Worm (Caenorhabditis elegans): ENCODE data around the gene lin-29.

lin-29 gene

ce11 chrII:11958793-11959574 lies 23.8 kb upstream of the lin-29 start (continued):
- no peak for TF ChIP-seq F16B12.6 (tag; optimal IDR thresholded peaks at IDR 0.05)
- no peak for TF ChIP-seq tlp-1 (tag; optimal IDR thresholded peaks at IDR 0.05)
- TF ChIP-seq zip-4 (GFP tag; optimal IDR thresholded peaks at IDR 0.05), result no peak
- peak; percentile 57 for TF ChIP-seq tbx-2 (tag; optimal IDR thresholded peaks at IDR 0.05)
- no peak for TF ChIP-seq hlh-17 (GFP tag; optimal IDR thresholded peaks at IDR 0.05; ENCODE audit: borderline replicate concordance)
- no peak for TF ChIP-seq alr-1 (tag; optimal IDR thresholded peaks at IDR 0.05; ENCODE audit: borderline replicate concordance)
- TF ChIP-seq nhr-20 (tag; optimal IDR thresholded peaks at IDR 0.05), result peak; percentile 71
- no peak for TF ChIP-seq ceh-63 (GFP tag; optimal IDR thresholded peaks at IDR 0.05)
- TF ChIP-seq unc-130 (tag; optimal IDR thresholded peaks at IDR 0.05), result peak; percentile 66

- TF ChIP-seq ceh-90 (tag; optimal IDR thresholded peaks at IDR 0.05) (no peak), elt-2 (tag; optimal IDR thresholded peaks at IDR 0.05) (no peak), dpl-1 (GFP tag; optimal IDR thresholded peaks at IDR 0.05) (no peak), aly-2 (tag; optimal IDR thresholded peaks at IDR 0.05) (no peak), ces-1 (GFP tag; optimal IDR thresholded peaks at IDR 0.05) (no peak), aha-1 (tag; optimal IDR thresholded peaks at IDR 0.05) (no peak), swsn-7 (tag; optimal IDR thresholded peaks at IDR 0.05) (no peak), ets-5 (GFP tag; IDR thresholded peaks at IDR 0.05) (no peak), lsy-2 (tag; optimal IDR thresholded peaks at IDR 0.05) (no peak), nhr-237 (tag; optimal IDR thresholded peaks at IDR 0.05) (no peak), nhr-71 (tag; optimal IDR thresholded peaks at IDR 0.05) (no peak)
These were observed 19.7 kb upstream of the lin-29 start for ce11 chrII:11954811-11955210.

- TF ChIP-seq hlh-4 (tag; optimal IDR thresholded peaks at IDR 0.05) (no peak), lin-39 (tag; optimal IDR thresholded peaks at IDR 0.05) (no peak), skn-1 (tag; optimal IDR thresholded peaks at IDR 0.05) (no peak), nhr-19 (GFP tag; conservative IDR thresholded peaks at IDR 0.05) (no peak), F16B12.6 (tag; optimal IDR thresholded peaks at IDR 0.05) (no peak), ztf-11 (tag; optimal IDR thresholded peaks at IDR 0.05) (no peak), unc-30 (tag; optimal IDR thresholded peaks at IDR 0.05) (no peak), dpl-1 (GFP tag; optimal IDR thresholded peaks at IDR 0.05) (no peak), nhr-20 (tag; optimal IDR thresholded peaks at IDR 0.05) (no peak), Y116A8C.19 (tag; optimal IDR thresholded peaks at IDR 0.05; ENCODE audit: borderline replicate concordance) (no peak), ces-1 (GFP tag; optimal IDR thresholded peaks at IDR 0.05) (no peak), mef-2 (tag; optimal IDR thresholded peaks at IDR 0.05) (no peak), zip-4 (GFP tag; optimal IDR thresholded peaks at IDR 0.05) (no peak), egl-27 (tag; optimal IDR thresholded peaks at IDR 0.05) (no peak), mdl-1 (tag; optimal IDR thresholded peaks at IDR 0.05) (no peak), C34B4.2 (tag; optimal IDR thresholded peaks at IDR 0.05) (no peak), tbx-2 (tag; optimal IDR thresholded peaks at IDR 0.05) (no peak), lin-14 (GFP tag; optimal IDR thresholded peaks at IDR 0.05) (no peak), ceh-8 (GFP tag; optimal IDR thresholded peaks at IDR 0.05) (no peak), ama-1 (optimal IDR thresholded peaks at IDR 0.05) (no peak)
These were observed 19.1 kb upstream of the lin-29 start, which contains the start of gene W03C9.6 for ce11 chrII:11954208-11954607. Gene W03C9.6 (plus strand): TSS chrII:11954508.

ce11 chrII:11952963-11953362 lies 17.8 kb upstream of the lin-29 start:
- TF ChIP-seq efl-1 (optimal IDR thresholded peaks at IDR 0.05), result no peak
- TF ChIP-seq efl-1 (GFP tag; optimal IDR thresholded peaks at IDR 0.05 in 1 of 2), result peak in 1 of 2 experiments; percentile 78
- no peak for TF ChIP-seq grh-1 (GFP tag; IDR thresholded peaks at IDR 0.05)
- TF ChIP-seq aha-1 (tag; optimal IDR thresholded peaks at IDR 0.05), result no peak
- peak; percentile 5 for TF ChIP-seq pag-3 (tag; optimal IDR thresholded peaks at IDR 0.05; ENCODE audit: borderline replicate concordance, insufficient read depth)
- TF ChIP-seq elt-2 (tag; optimal IDR thresholded peaks at IDR 0.05), result no peak
- no peak for TF ChIP-seq tbx-2 (tag; optimal IDR thresholded peaks at IDR 0.05)
- no peak for TF ChIP-seq lin-14 (GFP tag; optimal IDR thresholded peaks at IDR 0.05)
- no peak for TF ChIP-seq egl-13 (tag; optimal IDR thresholded peaks at IDR 0.05)
- TF ChIP-seq lin-15B (tag; optimal IDR thresholded peaks at IDR 0.05), result no peak
- TF ChIP-seq elt-3 (tag; optimal IDR thresholded peaks at IDR 0.05), result peak in 1 of 6 experiments; percentile 6
- TF ChIP-seq blmp-1 (tag; optimal IDR thresholded peaks at IDR 0.05), result peak; percentile 90
